Fruit fly (Drosophila melanogaster): ENCODE results near the gene CG11248.

dm6 chr3L:21640815-21641214 lies 39.0 kb upstream of the CG11248 start, which contains the start of gene Atox1:
- TF ChIP-seq Poxn (GFP tag; IDR thresholded peaks at IDR 0.05) (no peak), Blimp-1 (GFP tag; optimal IDR thresholded peaks at IDR 0.05) (no peak)
